Worm (Caenorhabditis elegans) whole organism, L4 larva: Measurements from ENCODE around the gene F10A3.17.
A peak's percentile ranks its signal among the peaks of the same experiment; 100 is the strongest.

Source experiments
- R02D3.7 ChIP-seq: fragments of 150-350 bp; sonication (generic microtip); optimal IDR thresholded peaks from 3 replicates; lab custom pipeline; 2014; ENCODE audit warnings: missing biosample characterization, missing genetic modification characterization
- ZK337.2 ChIP-seq: fragments of 200-800 bp; sonication (Bioruptor generic); IDR thresholded peaks from 2 replicates; pipeline ENCODE4 v1.3.6; 2022; ENCODE audit warnings: missing genetic modification reagents, missing genetic modification characterization, missing compliant biosample characterization
- aha-1 ChIP-seq: fragments of 150-350 bp; peaks from one replicate; lab custom pipeline; 2014; ENCODE audit warnings: missing biosample characterization, missing genetic modification characterization
- aly-2 ChIP-seq: sonication (generic microtip); optimal IDR thresholded peaks from 2 replicates; lab custom pipeline; 2018; ENCODE audit warnings: missing biosample characterization, missing genetic modification characterization
- ceh-20 ChIP-seq: fragments of 200-800 bp; sonication (Bioruptor generic); IDR thresholded peaks from 2 replicates; pipeline ENCODE4 v1.3.6; 2022; ENCODE audit warnings: missing genetic modification reagents, missing genetic modification characterization, missing compliant biosample characterization
- ceh-32 ChIP-seq: sonication (generic microtip); optimal IDR thresholded peaks from 2 replicates; lab custom pipeline; 2016; ENCODE audit warnings: mild to moderate bottlenecking, missing genetic modification characterization, missing compliant biosample characterization; ENCODE audit not compliant: poor library complexity
- ces-1 ChIP-seq: fragments of 150-350 bp; sonication (generic microtip); optimal IDR thresholded peaks from 4 replicates; lab custom pipeline; 2014; ENCODE audit warnings: missing biosample characterization, missing genetic modification reagents, missing genetic modification characterization
- daf-16 ChIP-seq, 3 experiments: sonication (generic microtip); optimal IDR thresholded peaks; 2 replicates each; lab custom pipeline; 2016 to 2017; ENCODE audit warnings: missing genetic modification characterization in 3 of 3, missing genetic modification reagents in 3 of 3, mild to moderate bottlenecking in 2 of 3, missing compliant biosample characterization in 2 of 3, missing biosample characterization in 1 of 3, moderate library complexity in 1 of 3
- daf-19 ChIP-seq: fragments of 200-800 bp; sonication (Bioruptor generic); conservative IDR thresholded peaks from 2 replicates; pipeline ENCODE4 v1.3.6; 2022; ENCODE audit warnings: missing genetic modification characterization, missing compliant biosample characterization
- daf-8 ChIP-seq: fragments of 200-800 bp; sonication (Bioruptor generic); IDR thresholded peaks from 2 replicates; pipeline ENCODE4 v1.3.6; 2022; ENCODE audit warnings: missing genetic modification characterization, missing compliant biosample characterization
- dmd-9 ChIP-seq: fragments of 200-800 bp; sonication (Bioruptor generic); IDR thresholded peaks from 2 replicates; pipeline ENCODE4 v1.3.6; 2022; ENCODE audit warnings: missing genetic modification reagents, missing genetic modification characterization, missing compliant biosample characterization
- dve-1 ChIP-seq: sonication (generic microtip); optimal IDR thresholded peaks from 2 replicates; lab custom pipeline; 2017; ENCODE audit warnings: antibody characterized with exemption, mild to moderate bottlenecking, missing genetic modification characterization, missing compliant biosample characterization; ENCODE audit not compliant: insufficient read depth
- fkh-10 ChIP-seq: fragments of 150-350 bp; optimal IDR thresholded peaks from 2 replicates; lab custom pipeline; 2014; ENCODE audit warnings: missing biosample characterization, missing genetic modification reagents, missing genetic modification characterization
- gei-8 ChIP-seq: fragments of 200-800 bp; sonication (Bioruptor generic); optimal IDR thresholded peaks from 2 replicates; lab custom pipeline; 2018; ENCODE audit warnings: mild to moderate bottlenecking, missing genetic modification characterization, missing compliant biosample characterization
- hmg-1.1 ChIP-seq: fragments of 200-800 bp; sonication (Bioruptor generic); IDR thresholded peaks from 2 replicates; pipeline ENCODE4 v1.3.6; 2022; ENCODE audit warnings: missing genetic modification reagents, missing genetic modification characterization, missing compliant biosample characterization
- lin-1 ChIP-seq: fragments of 200-800 bp; sonication (Bioruptor generic); IDR thresholded peaks from 2 replicates; pipeline ENCODE4 v1.3.6; 2022; ENCODE audit warnings: missing genetic modification reagents, missing genetic modification characterization, missing compliant biosample characterization
- lin-39 ChIP-seq: fragments of 150-350 bp; optimal IDR thresholded peaks from 2 replicates; lab custom pipeline; 2014; ENCODE audit warnings: missing biosample characterization, missing genetic modification reagents, missing genetic modification characterization
- mdt-29 ChIP-seq: fragments of 200-800 bp; sonication (Bioruptor generic); IDR thresholded peaks from 2 replicates; pipeline ENCODE4 v1.3.6; 2022; ENCODE audit warnings: missing genetic modification reagents, missing genetic modification characterization, missing compliant biosample characterization
- mxl-3 ChIP-seq: fragments of 200-800 bp; sonication (Bioruptor generic); optimal IDR thresholded peaks from 2 replicates; lab custom pipeline; 2018; ENCODE audit warnings: mild to moderate bottlenecking, missing genetic modification characterization, missing compliant biosample characterization
- nhr-11 ChIP-seq: fragments of 150-350 bp; optimal IDR thresholded peaks from 2 replicates; lab custom pipeline; 2014; ENCODE audit warnings: missing biosample characterization, missing genetic modification characterization
- nhr-111 ChIP-seq: fragments of 200-800 bp; sonication (Bioruptor generic); optimal IDR thresholded peaks from 2 replicates; lab custom pipeline; 2018; ENCODE audit warnings: mild to moderate bottlenecking, missing genetic modification characterization, missing compliant biosample characterization
- nhr-25 ChIP-seq: sonication (generic microtip); optimal IDR thresholded peaks from 2 replicates; lab custom pipeline; 2017; ENCODE audit warnings: missing genetic modification characterization, mild to moderate bottlenecking, missing compliant biosample characterization, antibody characterized with exemption, moderate library complexity, borderline replicate concordance; ENCODE audit not compliant: insufficient read depth
- nhr-41 ChIP-seq: fragments of 200-800 bp; sonication (Bioruptor generic); IDR thresholded peaks from 2 replicates; pipeline ENCODE4 v1.3.6; 2022; ENCODE audit warnings: missing genetic modification reagents, missing genetic modification characterization, missing compliant biosample characterization
- pqm-1 ChIP-seq: sonication (generic microtip); optimal IDR thresholded peaks from 2 replicates; lab custom pipeline; 2017; ENCODE audit warnings: missing biosample characterization, missing genetic modification characterization
- saeg-2 ChIP-seq: fragments of 200-800 bp; sonication (Bioruptor generic); IDR thresholded peaks from 2 replicates; pipeline ENCODE4 v1.3.6; 2022; ENCODE audit warnings: missing genetic modification reagents, missing genetic modification characterization, missing compliant biosample characterization
- sdz-12 ChIP-seq: fragments of 200-800 bp; sonication (Bioruptor generic); optimal IDR thresholded peaks from 2 replicates; lab custom pipeline; 2018; ENCODE audit warnings: mild to moderate bottlenecking, missing genetic modification characterization, missing compliant biosample characterization
- set-16 ChIP-seq: fragments of 200-800 bp; sonication (Bioruptor generic); IDR thresholded peaks from 2 replicates; pipeline ENCODE4 v1.3.6; 2022; ENCODE audit warnings: missing genetic modification reagents, missing genetic modification characterization, missing compliant biosample characterization
- spr-3 ChIP-seq: fragments of 200-800 bp; sonication (Bioruptor generic); optimal IDR thresholded peaks from 2 replicates; lab custom pipeline; 2018; ENCODE audit warnings: mild to moderate bottlenecking, missing genetic modification characterization, missing compliant biosample characterization
- tag-97 ChIP-seq: fragments of 200-800 bp; sonication (Bioruptor generic); IDR thresholded peaks from 2 replicates; pipeline ENCODE4 v1.3.6; 2022; ENCODE audit warnings: missing genetic modification characterization, missing compliant biosample characterization
- unc-39 ChIP-seq: sonication (generic microtip); optimal IDR thresholded peaks from 2 replicates; lab custom pipeline; 2017; ENCODE audit warnings: missing biosample characterization, missing genetic modification characterization
- unc-62 ChIP-seq, 3 experiments: fragments of 150-350 bp in 1 of 3; sonication (generic microtip); optimal IDR thresholded peaks in 2 of 3; peaks in 1 of 3; 1 replicate in 1 of 3; 2 replicates in 2 of 3; lab custom pipeline; 2014 to 2017; ENCODE audit warnings: missing biosample characterization in 3 of 3, missing genetic modification characterization in 3 of 3, missing genetic modification reagents in 3 of 3, missing genotype in 1 of 3
- zag-1 ChIP-seq: fragments of 150-350 bp; optimal IDR thresholded peaks from 2 replicates; lab custom pipeline; 2014; ENCODE audit warnings: missing biosample characterization, missing genetic modification characterization
- zfp-2 ChIP-seq: sonication (generic microtip); optimal IDR thresholded peaks from 2 replicates; lab custom pipeline; 2016; ENCODE audit warnings: mild to moderate bottlenecking, missing genetic modification characterization, missing compliant biosample characterization
- zip-2 ChIP-seq: fragments of 150-350 bp; optimal IDR thresholded peaks from 2 replicates; lab custom pipeline; 2014; ENCODE audit warnings: missing biosample characterization, missing genetic modification characterization

Gene F10A3.17

DNA sequence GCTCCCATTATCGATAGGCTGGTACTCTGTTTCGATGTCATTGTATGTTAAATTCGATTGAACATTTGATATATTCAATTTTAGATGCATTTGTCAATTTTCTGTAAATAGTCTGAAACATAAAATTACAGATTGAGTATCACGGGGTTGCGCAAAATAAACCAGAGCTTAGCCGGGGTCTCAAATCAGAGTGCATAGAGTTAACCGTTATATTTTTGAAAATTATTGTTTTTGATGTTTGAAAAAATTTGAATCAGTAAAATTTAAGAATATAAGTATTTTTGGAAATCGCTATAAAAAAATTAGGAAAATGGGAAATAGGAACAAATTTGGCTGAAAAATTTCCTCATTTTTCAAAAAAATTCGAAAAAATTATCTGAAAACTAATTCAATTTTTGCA lies at the start of gene F10A3.17:
F10A3.17 (minus strand) TSS at position 101 of the 400 bp plus-strand sequence.
- TF ChIP-seq zag-1 (tag; lab: Kevin White, UChicago) = no peak
- TF ChIP-seq tag-97 (GFP tag; lab: Robert Waterston, UW) = no peak
- no peak for TF ChIP-seq sdz-12 (GFP tag; lab: Kevin White, UChicago)
- no peak for TF ChIP-seq unc-39 (tag; lab: Kevin White, UChicago)
- TF ChIP-seq R02D3.7 (tag; lab: Kevin White, UChicago) = no peak
- no peak for TF ChIP-seq mdt-29 (GFP tag; lab: Robert Waterston, UW)
- TF ChIP-seq zfp-2 (tag; lab: Kevin White, UChicago) = no peak
- no peak for TF ChIP-seq mxl-3 (GFP tag; lab: Kevin White, UChicago)
- no peak for TF ChIP-seq ZK337.2 (GFP tag; lab: Robert Waterston, UW)
- no peak for TF ChIP-seq nhr-11
- TF ChIP-seq set-16 (GFP tag; lab: Robert Waterston, UW) = no peak
- TF ChIP-seq unc-62 (GFP tag; optimal IDR thresholded peaks at IDR 0.05 in 1 of 2; lab: Kevin White, UChicago) = no peak
- no peak for TF ChIP-seq unc-62 (tag; optimal IDR thresholded peaks at IDR 0.05; lab: Kevin White, UChicago)
- TF ChIP-seq pqm-1 (tag; lab: Kevin White, UChicago) = no peak
- TF ChIP-seq, all 104 proteins: peak for 0

DNA sequence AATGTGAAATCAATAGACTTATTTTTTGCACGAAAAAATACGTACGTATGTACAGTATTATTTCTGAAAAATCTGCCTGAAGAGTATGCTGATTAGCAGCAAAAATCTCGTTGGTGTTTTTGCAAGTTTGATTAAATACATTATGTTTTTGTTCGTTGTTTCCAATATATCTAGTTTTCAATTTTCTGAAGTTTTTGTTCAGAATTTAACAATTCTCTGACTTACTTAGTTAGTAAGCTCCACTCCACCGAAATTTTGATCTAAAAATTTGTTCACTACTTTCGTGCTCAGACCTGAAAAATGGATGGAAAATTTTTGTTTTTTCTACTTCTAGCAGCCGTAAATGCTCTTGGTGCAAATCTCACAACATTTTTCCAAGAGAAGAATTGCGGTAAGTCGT lies 45.4 kb upstream of the F10A3.17 start, which contains the start of gene irld-26:
irld-26 (plus strand) TSS at position 301 of the 400 bp plus-strand sequence.
- TF ChIP-seq unc-62 (GFP tag; optimal IDR thresholded peaks at IDR 0.05 in 1 of 2; lab: Kevin White, UChicago) (peak in 1 of 2 experiments; percentile 13), unc-62 (tag; optimal IDR thresholded peaks at IDR 0.05; lab: Kevin White, UChicago) (no peak), nhr-41 (GFP tag; lab: Robert Waterston, UW) (no peak), hmg-1.1 (GFP tag; lab: Robert Waterston, UW) (no peak)

DNA sequence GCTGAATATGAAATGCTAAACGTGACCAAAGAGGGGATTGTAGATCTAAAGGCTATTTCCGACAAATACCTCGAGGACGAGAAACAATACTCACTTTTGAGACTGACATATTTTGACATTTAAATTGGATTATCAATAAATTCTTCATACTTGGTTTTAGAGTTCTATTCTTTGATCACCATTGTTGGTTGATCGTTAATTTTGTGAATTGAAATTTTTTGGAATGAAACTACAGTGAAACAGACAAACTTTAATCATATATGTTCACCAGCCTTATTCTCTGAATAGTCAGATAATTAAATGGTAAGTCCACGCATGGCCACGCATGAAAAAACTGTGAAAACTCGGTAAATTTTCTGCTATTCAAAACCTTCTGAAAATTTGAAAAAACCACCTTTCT lies 43.1 kb upstream of the F10A3.17 start, which contains the start of gene F11A5.18:
F11A5.18 (plus strand) TSS at position 301 of the 400 bp plus-strand sequence.
- no peak for TF ChIP-seq fkh-10 (GFP tag; lab: Kevin White, UChicago)
- no peak for TF ChIP-seq aly-2
- TF ChIP-seq zip-2 (tag; lab: Kevin White, UChicago) = no peak
- TF ChIP-seq aha-1 (tag; lab: Kevin White, UChicago) = no peak
- no peak for TF ChIP-seq nhr-111 (GFP tag; lab: Kevin White, UChicago)
- TF ChIP-seq ceh-32 (tag; lab: Kevin White, UChicago) = no peak
- TF ChIP-seq dve-1 (tag; lab: Kevin White, UChicago) = no peak
- TF ChIP-seq gei-8 = no peak
- TF ChIP-seq mxl-3 (GFP tag; lab: Kevin White, UChicago) = no peak
- TF ChIP-seq ces-1 (GFP tag; lab: Kevin White, UChicago) = no peak
- TF ChIP-seq daf-16 (GFP tag; optimal IDR thresholded peaks at IDR 0.05; lab: Kevin White, UChicago) = no peak
- no peak for TF ChIP-seq daf-16 (tag; optimal IDR thresholded peaks at IDR 0.05; lab: Kevin White, UChicago)
- TF ChIP-seq, all 104 proteins: peak for 0

DNA sequence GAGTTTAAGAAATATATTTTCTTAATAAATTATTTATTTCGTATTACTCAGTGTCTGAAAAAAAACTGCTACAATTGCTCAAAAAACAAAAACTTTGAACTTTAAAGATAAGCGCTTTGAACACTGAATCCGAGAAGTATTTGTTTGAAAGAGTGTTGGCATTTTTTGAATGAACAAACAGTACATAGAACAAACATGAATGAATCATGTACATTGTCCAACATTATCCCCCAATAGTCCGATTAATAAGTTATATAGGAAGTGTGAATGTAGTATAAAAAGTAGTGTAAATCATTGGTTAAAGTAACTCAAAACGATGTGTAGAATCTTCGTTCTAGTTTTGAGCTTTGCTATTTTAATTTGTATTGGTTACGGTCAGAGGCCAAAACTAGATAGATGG lies 42.2 kb upstream of the F10A3.17 start, which contains the start of gene F11A5.17:
F11A5.17 (plus strand) TSS at position 301 of the 400 bp plus-strand sequence.
- TF ChIP-seq unc-62 (GFP tag; optimal IDR thresholded peaks at IDR 0.05 in 1 of 2; lab: Kevin White, UChicago) = peak in 1 of 2 experiments; percentile 15
- no peak for TF ChIP-seq unc-62 (tag; optimal IDR thresholded peaks at IDR 0.05; lab: Kevin White, UChicago)
- TF ChIP-seq tag-97 (GFP tag; lab: Robert Waterston, UW) = no peak

DNA sequence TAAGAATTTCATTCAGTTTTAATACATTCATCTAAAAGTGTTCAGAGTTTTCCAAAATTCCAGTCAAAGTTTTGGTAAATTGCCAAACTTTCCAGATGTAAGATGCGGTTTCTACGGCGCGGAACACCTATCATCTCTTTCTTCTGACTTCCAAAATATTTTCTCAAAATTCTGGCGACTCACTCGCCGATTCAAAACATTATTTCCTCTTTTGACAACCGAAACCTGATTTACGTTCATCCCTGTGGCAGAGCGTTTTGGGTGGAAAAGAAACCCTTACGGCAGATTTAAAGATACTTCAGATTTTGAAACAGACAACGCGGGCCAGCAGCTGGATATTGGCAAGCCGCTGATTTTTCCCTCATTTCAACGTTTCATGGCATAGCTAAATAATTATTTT lies 38.5 kb upstream of the F10A3.17 start, which contains the start of gene F11A5.5:
F11A5.5 (plus strand) TSS at position 301 of the 400 bp plus-strand sequence.
- TF ChIP-seq mxl-3 (GFP tag; lab: Kevin White, UChicago) (no peak), nhr-41 (GFP tag; lab: Robert Waterston, UW) (no peak), daf-8 (GFP tag; lab: Robert Waterston, UW) (no peak), ceh-32 (tag; lab: Kevin White, UChicago) (no peak), lin-1 (GFP tag; lab: Robert Waterston, UW) (no peak), lin-39 (tag; lab: Kevin White, UChicago) (no peak), daf-19 (GFP tag; lab: Robert Waterston, UW) (no peak), ceh-20 (GFP tag; lab: Robert Waterston, UW) (no peak), spr-3 (no peak), dmd-9 (GFP tag; lab: Robert Waterston, UW) (no peak), nhr-25 (tag; lab: Kevin White, UChicago) (no peak), saeg-2 (no peak), mdt-29 (GFP tag; lab: Robert Waterston, UW) (no peak)
